Fruit fly (Drosophila melanogaster): ENCODE measurements around the gene ppk28.

ppk28 gene

DNA sequence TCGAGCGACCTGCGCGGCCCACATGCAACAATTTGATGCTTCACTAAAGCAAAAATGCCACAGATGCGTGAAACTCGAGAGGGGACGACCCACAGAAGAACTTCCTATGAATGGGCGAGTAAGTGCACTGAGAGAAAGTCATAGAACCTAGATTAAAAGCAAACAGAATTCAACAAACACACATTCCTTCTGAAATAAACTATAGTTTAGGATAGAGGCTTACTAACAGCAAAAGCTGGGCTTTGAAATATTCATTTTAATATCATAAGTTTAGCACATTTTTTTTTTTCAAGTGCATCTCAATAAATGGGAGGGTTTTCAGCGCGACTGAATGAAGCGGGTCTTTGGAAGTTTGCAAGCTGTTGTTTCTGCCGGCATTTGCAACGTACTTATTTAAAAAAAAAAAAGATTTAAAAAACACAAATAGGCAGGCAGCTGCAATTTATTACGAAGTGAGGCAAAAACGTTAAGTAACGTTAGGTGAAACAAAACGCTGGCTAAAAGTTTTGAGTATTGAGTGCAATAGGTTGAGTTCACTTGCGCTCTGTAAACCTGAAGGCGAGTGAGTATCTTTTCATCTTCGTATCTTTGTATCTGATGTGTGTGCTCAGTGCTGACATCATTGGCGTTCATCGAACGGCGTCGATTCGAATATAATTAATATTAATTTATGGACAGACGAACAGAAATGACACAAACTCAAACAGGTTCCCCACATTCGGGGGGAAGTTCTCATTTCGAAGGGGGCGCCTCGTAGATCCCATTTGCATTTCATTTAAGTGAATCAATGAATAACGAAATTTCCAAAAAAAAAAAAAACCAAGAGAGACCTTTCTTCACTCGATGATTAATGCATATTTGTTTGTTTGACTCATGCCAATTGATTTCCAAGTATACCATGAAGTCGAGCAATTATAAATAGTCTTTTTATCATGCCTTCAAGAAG is 32.7 kb upstream of the ppk28 start (continued):
- TF ChIP-seq CG31441 (GFP tag; IDR thresholded peaks at IDR 0.05) (peak; percentile 58), CkIIα-i1 (GFP tag; IDR thresholded peaks at IDR 0.05) (no peak), CG2116 (GFP tag; optimal IDR thresholded peaks at IDR 0.05) (no peak), CG6683 (GFP tag; optimal IDR thresholded peaks at IDR 0.05) (no peak), amos (GFP tag; IDR thresholded peaks at IDR 0.05; ENCODE audit: partially characterized antibody) (no peak), ftz-f1 (GFP tag; optimal IDR thresholded peaks at IDR 0.05) (no peak), Xrp1 (GFP tag; IDR thresholded peaks at IDR 0.05) (peak; percentile 90), bigmax (GFP tag; optimal IDR thresholded peaks at IDR 0.05) (no peak), CG5953 (GFP tag; IDR thresholded peaks at IDR 0.05) (no peak), fru (optimal IDR thresholded peaks at IDR 0.05) (no peak), Hr39 (optimal IDR thresholded peaks at IDR 0.05) (no peak), CG7357 (GFP tag; IDR thresholded peaks at IDR 0.05) (peak; percentile 39; the same call in 1 of the 3 replicates), CG12071 (GFP tag; optimal IDR thresholded peaks at IDR 0.05) (peak; percentile 7), ap (GFP tag; IDR thresholded peaks at IDR 0.05) (peak; percentile 59; the same call in 1 of the 2 replicates), scrt (GFP tag; optimal IDR thresholded peaks at IDR 0.05) (no peak), CG4820 (GFP tag; optimal IDR thresholded peaks at IDR 0.05) (peak; percentile 70), wek (GFP tag; optimal IDR thresholded peaks at IDR 0.05) (no peak), caup (GFP tag; optimal IDR thresholded peaks at IDR 0.05; ENCODE audit: severe bottlenecking) (no peak), CG4730 (GFP tag; IDR thresholded peaks at IDR 0.05) (0 out of 2 replicates have a peak, but pooled peaks have one; percentile 42), CG3163 (GFP tag; optimal IDR thresholded peaks at IDR 0.05) (no peak), slbo (GFP tag; IDR thresholded peaks at IDR 0.05) (no peak), klu (GFP tag; IDR thresholded peaks at IDR 0.05) (no peak), sr (GFP tag; IDR thresholded peaks at IDR 0.05) (no peak), CG4424 (GFP tag; optimal IDR thresholded peaks at IDR 0.05) (peak; percentile 72), CG4854 (GFP tag; optimal IDR thresholded peaks at IDR 0.05) (peak; percentile 5), MBD-R2 (GFP tag; IDR thresholded peaks at IDR 0.05) (0 out of 2 replicates have a peak, but pooled peaks have one; percentile 25), jumu (GFP tag; optimal IDR thresholded peaks at IDR 0.05) (peak; percentile 75), CG10267 (tag; optimal IDR thresholded peaks at IDR 0.05) (peak; percentile 62), Taf1 (GFP tag; IDR thresholded peaks at IDR 0.05) (no peak), pnt (GFP tag; optimal IDR thresholded peaks at IDR 0.05) (peak; percentile 74), az2 (GFP tag; optimal IDR thresholded peaks at IDR 0.05) (peak; percentile 55), CG6813 (GFP tag; optimal IDR thresholded peaks at IDR 0.05) (peak; percentile 27), YL-1 (GFP tag; optimal IDR thresholded peaks at IDR 0.05) (no peak), CG2199 (GFP tag; IDR thresholded peaks at IDR 0.05) (peak; percentile 70; the same call in 1 of the 3 replicates), ase (GFP tag; IDR thresholded peaks at IDR 0.05) (peak; percentile 46; the same call in 1 of the 3 replicates), Ptx1 (GFP tag; IDR thresholded peaks at IDR 0.05) (peak; percentile 69), CG1603 (tag; optimal IDR thresholded peaks at IDR 0.05) (peak; percentile 72), CG11085 (GFP tag; IDR thresholded peaks at IDR 0.05) (peak; percentile 36; the same call in 1 of the 2 replicates), CG1024 (GFP tag; IDR thresholded peaks at IDR 0.05) (peak; percentile 59), CG2129 (GFP tag; IDR thresholded peaks at IDR 0.05; ENCODE audit: partially characterized antibody) (no peak), CG12219 (GFP tag; optimal IDR thresholded peaks at IDR 0.05) (no peak), lbe (GFP tag; optimal IDR thresholded peaks at IDR 0.05) (no peak), sens (GFP tag) (peak; percentile 96), sisA (GFP tag; IDR thresholded peaks at IDR 0.05) (peak; percentile 77), CTCF (GFP tag; optimal IDR thresholded peaks at IDR 0.05) (no peak), tap (tag; optimal IDR thresholded peaks at IDR 0.05) (peak; percentile 67), tio (GFP tag; optimal IDR thresholded peaks at IDR 0.05) (peak; percentile 5), CG4404 (GFP tag; IDR thresholded peaks at IDR 0.05) (peak; percentile 76), CG10321 (GFP tag; IDR thresholded peaks at IDR 0.05) (no peak), Atf3 (GFP tag; optimal IDR thresholded peaks at IDR 0.05) (peak; percentile 36), grn (GFP tag; optimal IDR thresholded peaks at IDR 0.05) (no peak)

Measured in whole organism, embryonic.